Worm (Caenorhabditis elegans): ENCODE measurements around the gene asm-3.

- TF ChIP-seq ztf-29 (GFP tag; IDR thresholded peaks at IDR 0.05) (no peak), klf-2 (GFP tag; conservative IDR thresholded peaks at IDR 0.05) (no peak), ztf-23 (GFP tag; IDR thresholded peaks at IDR 0.05) (no peak), flt-1 (GFP tag; IDR thresholded peaks at IDR 0.05) (no peak), tab-1 (GFP tag; IDR thresholded peaks at IDR 0.05) (no peak), ref-1 (GFP tag; conservative IDR thresholded peaks at IDR 0.05) (no peak), cog-1 (tag; optimal IDR thresholded peaks at IDR 0.05) (no peak), T22C8.4 (GFP tag; IDR thresholded peaks at IDR 0.05) (no peak)
These were observed 19.1 kb downstream of the asm-3 start for ce11 chrIV:504495-504894.
